Worm (Caenorhabditis elegans): Measurements from ENCODE around the gene Y43F8A.1.

DNA sequence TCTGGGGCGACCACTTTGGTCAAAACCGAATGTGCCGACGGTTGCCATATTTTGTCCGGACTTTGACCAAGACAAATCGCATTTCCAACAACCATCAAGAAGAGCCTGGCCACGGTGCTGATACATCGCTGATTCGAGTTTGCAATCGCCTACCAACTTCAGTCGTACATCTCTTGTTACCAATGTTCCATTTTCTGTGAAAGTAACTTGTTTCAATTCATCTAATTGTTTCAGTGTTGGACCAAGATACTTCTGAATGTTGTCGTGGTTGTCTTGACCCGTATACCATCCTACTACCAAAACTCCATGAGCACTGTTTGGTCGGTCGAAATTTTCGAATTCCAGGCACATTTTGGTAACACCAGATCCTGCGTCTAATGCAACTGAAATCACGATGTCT, 44.9 kb upstream of the Y43F8A.1 start:
- TF ChIP-seq him-1 (tag; optimal IDR thresholded peaks at IDR 0.05) = no peak
- no peak for TF ChIP-seq dao-5 (tag; optimal IDR thresholded peaks at IDR 0.05)
- TF ChIP-seq W03F9.2 (tag; optimal IDR thresholded peaks at IDR 0.05) = no peak

All from whole organism, L4/young adult.